2 fruit fly cellular contexts compared by ENCODE assay signal in genomic region chr3R:6845477-6846196, dm6.
TF ChIP-seq lines count a peak whose summit lies in the region.

No protein-coding gene starts in this region.

- TF ChIP-seq CTCF in whole organism, embryonic (GFP tag; optimal IDR thresholded peaks at IDR 0.05; lab: Kevin White, UChicago): no peak

TF ChIP-seq in whole organism, embryonic, 481 proteins besides CTCF, POLR2A, EP300 and RAD21 (continues in another document):
- no peak for TF ChIP-seq CG6854 (GFP tag; optimal IDR thresholded peaks at IDR 0.05; lab: Kevin White, UChicago)
- no peak for TF ChIP-seq dmrt11E (tag; optimal IDR thresholded peaks at IDR 0.05; lab: Kevin White, UChicago)
- peak; percentile 81 for TF ChIP-seq hth (optimal IDR thresholded peaks at IDR 0.05; lab: Kevin White, UChicago)
- no peak for TF ChIP-seq H2.0 (GFP tag; IDR thresholded peaks at IDR 0.05; lab: Robert Waterston, UW)
- 0 out of 2 replicates have a peak, but pooled peaks have one; percentile 30 for TF ChIP-seq Scr (GFP tag; IDR thresholded peaks at IDR 0.05; lab: Robert Waterston, UW; ENCODE audit: partially characterized antibody)
- no peak for TF ChIP-seq CG12659 (GFP tag; optimal IDR thresholded peaks at IDR 0.05; lab: Kevin White, UChicago)
- no peak for TF ChIP-seq Hsf (GFP tag; optimal IDR thresholded peaks at IDR 0.05; lab: Kevin White, UChicago)
- TF ChIP-seq Ptx1 (GFP tag; IDR thresholded peaks at IDR 0.05; lab: Robert Waterston, UW): no peak
- TF ChIP-seq tap (tag; optimal IDR thresholded peaks at IDR 0.05; lab: Kevin White, UChicago): no peak
- no peak for TF ChIP-seq grau (tag; optimal IDR thresholded peaks at IDR 0.05; lab: Kevin White, UChicago)
- TF ChIP-seq CG15073 (GFP tag; optimal IDR thresholded peaks at IDR 0.05; lab: Kevin White, UChicago): no peak
- no peak for TF ChIP-seq Med (GFP tag; lab: Kevin White, UChicago)
- no peak for TF ChIP-seq CG4854 (GFP tag; optimal IDR thresholded peaks at IDR 0.05; lab: Kevin White, UChicago)
- no peak for TF ChIP-seq trh (GFP tag; optimal IDR thresholded peaks at IDR 0.05; lab: Kevin White, UChicago)
- peak; percentile 89 for TF ChIP-seq CG7271 (tag; optimal IDR thresholded peaks at IDR 0.05; lab: Kevin White, UChicago)
- TF ChIP-seq luna (GFP tag; optimal IDR thresholded peaks at IDR 0.05; lab: Kevin White, UChicago): no peak
- no peak for TF ChIP-seq bowl (GFP tag; IDR thresholded peaks at IDR 0.05; lab: Robert Waterston, UW)
- peak; percentile 50 for TF ChIP-seq twi (tag; optimal IDR thresholded peaks at IDR 0.05; lab: Kevin White, UChicago)
- TF ChIP-seq ind (GFP tag; optimal IDR thresholded peaks at IDR 0.05; lab: Kevin White, UChicago): no peak
- peak; percentile 77 for TF ChIP-seq sens (GFP tag; lab: Kevin White, UChicago)
- TF ChIP-seq cad (GFP tag; optimal IDR thresholded peaks at IDR 0.05; lab: Kevin White, UChicago): peak; percentile 100
- no peak for TF ChIP-seq Dfd (GFP tag; optimal IDR thresholded peaks at IDR 0.05; lab: Kevin White, UChicago)
- TF ChIP-seq Optix (GFP tag; IDR thresholded peaks at IDR 0.05; lab: Robert Waterston, UW): no peak
- no peak for TF ChIP-seq Mad (GFP tag; optimal IDR thresholded peaks at IDR 0.05; lab: Kevin White, UChicago)
- TF ChIP-seq CG42726 (GFP tag; IDR thresholded peaks at IDR 0.05; lab: Robert Waterston, UW; ENCODE audit: partially characterized antibody): no peak
- no peak for TF ChIP-seq amos (GFP tag; IDR thresholded peaks at IDR 0.05; lab: Robert Waterston, UW; ENCODE audit: partially characterized antibody)
- no peak for TF ChIP-seq peb (GFP tag; IDR thresholded peaks at IDR 0.05; lab: Robert Waterston, UW)
- peak; percentile 7 for TF ChIP-seq sqz (GFP tag; optimal IDR thresholded peaks at IDR 0.05; lab: Kevin White, UChicago)
- TF ChIP-seq Gug (GFP tag; IDR thresholded peaks at IDR 0.05; lab: Robert Waterston, UW): no peak
- no peak for TF ChIP-seq sr (GFP tag; IDR thresholded peaks at IDR 0.05; lab: Robert Waterston, UW)
- no peak for TF ChIP-seq Rfx (GFP tag; IDR thresholded peaks at IDR 0.05; lab: Robert Waterston, UW)
- no peak for TF ChIP-seq ssp (GFP tag; IDR thresholded peaks at IDR 0.05; lab: Robert Waterston, UW)
- peak; percentile 75 for TF ChIP-seq Nf-YC (tag; optimal IDR thresholded peaks at IDR 0.05; lab: Kevin White, UChicago)
- TF ChIP-seq sna (GFP tag; IDR thresholded peaks at IDR 0.05; lab: Robert Waterston, UW; ENCODE audit: partially characterized antibody): no peak
- TF ChIP-seq CG1832 (GFP tag; optimal IDR thresholded peaks at IDR 0.05; lab: Kevin White, UChicago): peak; percentile 72
- TF ChIP-seq CG12391 (tag; optimal IDR thresholded peaks at IDR 0.05; lab: Kevin White, UChicago): no peak
- no peak for TF ChIP-seq h (optimal IDR thresholded peaks at IDR 0.05; lab: Kevin White, UChicago)
- no peak for TF ChIP-seq CG32767 (GFP tag; IDR thresholded peaks at IDR 0.05; lab: Robert Waterston, UW)
- no peak for TF ChIP-seq CG11723 (GFP tag; optimal IDR thresholded peaks at IDR 0.05; lab: Kevin White, UChicago)
- no peak for TF ChIP-seq CG43689 (GFP tag; IDR thresholded peaks at IDR 0.05; lab: Robert Waterston, UW)
- TF ChIP-seq CG11247 (GFP tag; IDR thresholded peaks at IDR 0.05; lab: Robert Waterston, UW): no peak
- peak; percentile 1 for TF ChIP-seq ac (GFP tag; optimal IDR thresholded peaks at IDR 0.05; lab: Kevin White, UChicago)
- TF ChIP-seq D (optimal IDR thresholded peaks at IDR 0.05; lab: Kevin White, UChicago): peak; percentile 75
- no peak for TF ChIP-seq D (GFP tag; optimal IDR thresholded peaks at IDR 0.05; lab: Kevin White, UChicago)
- TF ChIP-seq Aef1 (GFP tag; IDR thresholded peaks at IDR 0.05; lab: Robert Waterston, UW): no peak
- TF ChIP-seq CG14710 (tag; optimal IDR thresholded peaks at IDR 0.05; lab: Kevin White, UChicago): no peak
- TF ChIP-seq ase (GFP tag; IDR thresholded peaks at IDR 0.05; lab: Robert Waterston, UW): no peak
- no peak for TF ChIP-seq Awh (GFP tag; IDR thresholded peaks at IDR 0.05; lab: Robert Waterston, UW)
- TF ChIP-seq CG12236 (GFP tag; optimal IDR thresholded peaks at IDR 0.05; lab: Kevin White, UChicago): no peak

TF ChIP-seq in whole organism, prepupa, 60 proteins besides CTCF, POLR2A, EP300 and RAD21:
- no peak for TF ChIP-seq Sox14 (GFP tag; optimal IDR thresholded peaks at IDR 0.05; lab: Kevin White, UChicago)
- no peak for TF ChIP-seq CG6808 (GFP tag; optimal IDR thresholded peaks at IDR 0.05; lab: Kevin White, UChicago)
- TF ChIP-seq fkh (GFP tag; optimal IDR thresholded peaks at IDR 0.05; lab: Kevin White, UChicago): peak; percentile 65
